Worm (Caenorhabditis elegans) whole organism, late embryonic: Measurements from ENCODE around the gene nhr-6.

ENCODE experiments used
- F13H6.1 ChIP-seq: sonication (generic microtip); optimal IDR thresholded peaks from 2 replicates; lab custom pipeline; 2016; ENCODE audit warnings: missing genetic modification characterization, missing compliant biosample characterization
- K02D7.2 ChIP-seq: sonication (generic microtip); optimal IDR thresholded peaks from 2 replicates; lab custom pipeline; 2017; ENCODE audit warnings: mild to moderate bottlenecking, missing genetic modification characterization, missing compliant biosample characterization
- ahr-1 ChIP-seq: sonication (generic microtip); optimal IDR thresholded peaks from 2 replicates; lab custom pipeline; 2016; ENCODE audit warnings: missing genetic modification characterization, missing compliant biosample characterization
- ceh-14 ChIP-seq: sonication (generic microtip); optimal IDR thresholded peaks from 2 replicates; lab custom pipeline; 2016; ENCODE audit warnings: missing genotype, missing genetic modification characterization, missing compliant biosample characterization
- ceh-18 ChIP-seq: sonication (generic microtip); optimal IDR thresholded peaks from 2 replicates; lab custom pipeline; 2016; ENCODE audit warnings: missing genetic modification characterization, missing compliant biosample characterization
- ceh-19 ChIP-seq: fragments of 200-800 bp; sonication (Bioruptor generic); optimal IDR thresholded peaks from 2 replicates; lab custom pipeline; 2018; ENCODE audit warnings: mild to moderate bottlenecking, missing genetic modification characterization, missing compliant biosample characterization
- ceh-24 ChIP-seq: sonication (generic microtip); optimal IDR thresholded peaks from 2 replicates; lab custom pipeline; 2016; ENCODE audit warnings: mild to moderate bottlenecking, missing genetic modification characterization, missing compliant biosample characterization
- ceh-30 ChIP-seq: fragments of 150-350 bp; optimal IDR thresholded peaks from 2 replicates; lab custom pipeline; 2014; ENCODE audit warnings: missing biosample characterization, missing genetic modification characterization
- ceh-31 ChIP-seq: sonication (generic microtip); optimal IDR thresholded peaks from 2 replicates; lab custom pipeline; 2016; ENCODE audit warnings: missing genetic modification characterization, missing compliant biosample characterization
- ceh-34 ChIP-seq: sonication (generic microtip); optimal IDR thresholded peaks from 2 replicates; lab custom pipeline; 2016; ENCODE audit warnings: mild to moderate bottlenecking, missing genetic modification characterization, missing compliant biosample characterization
- ceh-48 ChIP-seq: sonication (generic microtip); optimal IDR thresholded peaks from 2 replicates; lab custom pipeline; 2016; ENCODE audit warnings: missing genetic modification characterization, inconsistent platforms, missing compliant biosample characterization
- ceh-6 ChIP-seq: fragments of 200-800 bp; sonication (Bioruptor generic); optimal IDR thresholded peaks from 2 replicates; lab custom pipeline; 2018; ENCODE audit warnings: mild to moderate bottlenecking, missing genetic modification characterization, missing compliant biosample characterization
- ceh-9 ChIP-seq: sonication (generic microtip); optimal IDR thresholded peaks from 2 replicates; lab custom pipeline; 2016; ENCODE audit warnings: mild to moderate bottlenecking, missing genetic modification characterization, inconsistent platforms, missing compliant biosample characterization
- dve-1 ChIP-seq: sonication (generic microtip); optimal IDR thresholded peaks from 2 replicates; lab custom pipeline; 2017; ENCODE audit warnings: antibody characterized with exemption, mild to moderate bottlenecking, missing genetic modification characterization, missing compliant biosample characterization
- elt-2 ChIP-seq: sonication (generic microtip); optimal IDR thresholded peaks from 2 replicates; lab custom pipeline; 2016; ENCODE audit warnings: missing genetic modification reagents, missing genetic modification characterization, missing compliant biosample characterization
- ets-4 ChIP-seq: sonication (generic microtip); optimal IDR thresholded peaks from 2 replicates; lab custom pipeline; 2016; ENCODE audit warnings: missing genetic modification characterization, missing compliant biosample characterization
- eyg-1 ChIP-seq: sonication (generic microtip); optimal IDR thresholded peaks from 2 replicates; lab custom pipeline; 2016; ENCODE audit warnings: missing genotype, missing genetic modification characterization, missing compliant biosample characterization
- fax-1 ChIP-seq: sonication (generic microtip); optimal IDR thresholded peaks from 2 replicates; lab custom pipeline; 2016; ENCODE audit warnings: missing genotype, missing genetic modification characterization, missing compliant biosample characterization
- fkh-6 ChIP-seq: sonication (generic microtip); optimal IDR thresholded peaks from 2 replicates; lab custom pipeline; 2016; ENCODE audit warnings: missing genetic modification characterization, missing compliant biosample characterization
- gmeb-2 ChIP-seq: sonication (generic microtip); optimal IDR thresholded peaks from 2 replicates; lab custom pipeline; 2016; ENCODE audit warnings: missing genetic modification characterization, inconsistent platforms, missing compliant biosample characterization
- hlh-30 ChIP-seq: sonication (generic microtip); optimal IDR thresholded peaks from 2 replicates; lab custom pipeline; 2017; ENCODE audit warnings: antibody characterized with exemption, missing genetic modification characterization, missing compliant biosample characterization; ENCODE audit not compliant: insufficient read depth
- hlh-6 ChIP-seq: sonication (generic microtip); optimal IDR thresholded peaks from 2 replicates; lab custom pipeline; 2016; ENCODE audit warnings: missing genotype, missing genetic modification characterization, missing compliant biosample characterization
- hlh-8 ChIP-seq: sonication (generic microtip); optimal IDR thresholded peaks from 2 replicates; lab custom pipeline; 2016; ENCODE audit warnings: missing genotype, missing genetic modification characterization, missing compliant biosample characterization
- madf-2 ChIP-seq: sonication (generic microtip); optimal IDR thresholded peaks from 2 replicates; lab custom pipeline; 2017; ENCODE audit warnings: missing genetic modification characterization, missing compliant biosample characterization
- mec-3 ChIP-seq: sonication (generic microtip); optimal IDR thresholded peaks from 2 replicates; lab custom pipeline; 2016; ENCODE audit warnings: borderline replicate concordance, missing genetic modification characterization, missing compliant biosample characterization
- nfya-1 ChIP-seq: sonication (generic microtip); optimal IDR thresholded peaks from 2 replicates; lab custom pipeline; 2017; ENCODE audit warnings: missing genetic modification characterization, mild to moderate bottlenecking, missing compliant biosample characterization, antibody characterized with exemption, moderate library complexity
- npax-4 ChIP-seq: sonication (generic microtip); optimal IDR thresholded peaks from 2 replicates; lab custom pipeline; 2016; ENCODE audit warnings: missing genetic modification characterization, missing compliant biosample characterization
- odd-2 ChIP-seq: sonication (generic microtip); optimal IDR thresholded peaks from 2 replicates; lab custom pipeline; 2017; ENCODE audit warnings: antibody characterized with exemption, mild to moderate bottlenecking, missing genetic modification characterization, missing compliant biosample characterization
- pat-9 ChIP-seq: fragments of 200-800 bp; sonication (Bioruptor generic); optimal IDR thresholded peaks from 2 replicates; lab custom pipeline; 2018; ENCODE audit warnings: mild to moderate bottlenecking, missing genetic modification characterization, moderate library complexity, missing compliant biosample characterization
- pax-1 ChIP-seq: fragments of 150-350 bp; optimal IDR thresholded peaks from 2 replicates; lab custom pipeline; 2014; ENCODE audit warnings: missing biosample characterization, missing genetic modification characterization
- pha-2 ChIP-seq: sonication (generic microtip); optimal IDR thresholded peaks from 2 replicates; lab custom pipeline; 2017; ENCODE audit warnings: mild to moderate bottlenecking, missing genetic modification characterization, missing compliant biosample characterization
- pha-4 ChIP-seq: fragments of 150-350 bp; optimal IDR thresholded peaks from 2 replicates; lab custom pipeline; 2018; ENCODE audit warnings: missing biosample characterization, missing genetic modification reagents, missing genetic modification characterization
- pros-1 ChIP-seq: fragments of 150-350 bp; optimal IDR thresholded peaks from 2 replicates; lab custom pipeline; 2014; ENCODE audit warnings: missing biosample characterization, missing genetic modification reagents, missing genetic modification characterization
- ref-2 ChIP-seq: sonication (generic microtip); optimal IDR thresholded peaks from 2 replicates; lab custom pipeline; 2016; ENCODE audit warnings: missing genetic modification characterization, missing compliant biosample characterization
- rnt-1 ChIP-seq: sonication (generic microtip); optimal IDR thresholded peaks from 2 replicates; lab custom pipeline; 2016; ENCODE audit warnings: missing genetic modification characterization, missing compliant biosample characterization
- sdc-2 ChIP-seq: sonication (generic microtip); optimal IDR thresholded peaks from 2 replicates; lab custom pipeline; 2016; ENCODE audit warnings: missing genotype, missing genetic modification characterization, missing compliant biosample characterization
- syd-9 ChIP-seq: sonication (generic microtip); optimal IDR thresholded peaks from 2 replicates; lab custom pipeline; 2016; ENCODE audit warnings: mild to moderate bottlenecking, missing genetic modification characterization, moderate library complexity, missing compliant biosample characterization
- tbx-2 ChIP-seq: sonication (generic microtip); optimal IDR thresholded peaks from 2 replicates; lab custom pipeline; 2016; ENCODE audit warnings: missing genetic modification characterization, missing compliant biosample characterization
- ttx-3 ChIP-seq: sonication (generic microtip); optimal IDR thresholded peaks from 2 replicates; lab custom pipeline; 2016; ENCODE audit warnings: missing genetic modification reagents, missing genetic modification characterization, missing compliant biosample characterization
- unc-3 ChIP-seq, 2 experiments: fragments of 200-800 bp in 1 of 2; sonication (Bioruptor generic) in 1 of 2; sonication (generic microtip) in 1 of 2; conservative IDR thresholded peaks in 1 of 2; optimal IDR thresholded peaks in 1 of 2; 2 replicates each; pipeline versions ENCODE4 v1.3.6 to Lab custom; 2016 to 2022; ENCODE audit warnings: missing compliant biosample characterization in 2 of 2, missing genetic modification characterization in 2 of 2, missing genetic modification reagents in 1 of 2
- unc-42 ChIP-seq: sonication (generic microtip); optimal IDR thresholded peaks from 2 replicates; lab custom pipeline; 2016; ENCODE audit warnings: missing genotype, missing genetic modification characterization, missing compliant biosample characterization
- unc-55 ChIP-seq: sonication (generic microtip); optimal IDR thresholded peaks from 2 replicates; lab custom pipeline; 2017; ENCODE audit warnings: missing biosample characterization, missing genetic modification reagents, missing genetic modification characterization

Gene nhr-6

ce11 chrIII:3532035-3532434 lies 41.3 kb upstream of the nhr-6 start:
- TF ChIP-seq K02D7.2 (tag; lab: Kevin White, UChicago) = no peak
- TF ChIP-seq ahr-1 (tag; lab: Kevin White, UChicago) = no peak
- no peak for TF ChIP-seq odd-2 (tag; lab: Kevin White, UChicago)
- TF ChIP-seq syd-9 (tag; lab: Kevin White, UChicago) = no peak
- no peak for TF ChIP-seq pha-4 (tag; lab: Kevin White, UChicago)
- no peak for TF ChIP-seq pat-9
- no peak for TF ChIP-seq gmeb-2 (tag; lab: Kevin White, UChicago)
- no peak for TF ChIP-seq ets-4 (tag; lab: Kevin White, UChicago)
- TF ChIP-seq ceh-18 (tag; lab: Kevin White, UChicago) = peak; percentile 20
- TF ChIP-seq ceh-31 (tag; lab: Kevin White, UChicago) = peak; percentile 87
- no peak for TF ChIP-seq mec-3
- no peak for TF ChIP-seq ceh-19 (GFP tag; lab: Kevin White, UChicago)
- peak; percentile 82 for TF ChIP-seq nfya-1 (tag; lab: Kevin White, UChicago)
- no peak for TF ChIP-seq ceh-9 (tag; lab: Kevin White, UChicago)
- TF ChIP-seq ceh-14 (tag; lab: Kevin White, UChicago) = no peak
- no peak for TF ChIP-seq elt-2 (tag; lab: Kevin White, UChicago)
- TF ChIP-seq hlh-30 = peak; percentile 63
- peak; percentile 35 for TF ChIP-seq rnt-1 (tag; lab: Kevin White, UChicago)
- TF ChIP-seq fax-1 = no peak
- TF ChIP-seq ref-2 = peak; percentile 68
- TF ChIP-seq unc-55 (GFP tag; lab: Kevin White, UChicago) = peak; percentile 87
- peak; percentile 72 for TF ChIP-seq ceh-48
- TF ChIP-seq npax-4 (tag; lab: Kevin White, UChicago) = no peak
- peak; percentile 21 for TF ChIP-seq ceh-34 (tag; lab: Kevin White, UChicago)
- TF ChIP-seq dve-1 (tag; lab: Kevin White, UChicago) = peak; percentile 4
- TF ChIP-seq ttx-3 (tag; lab: Kevin White, UChicago) = no peak
- TF ChIP-seq tbx-2 (tag; lab: Kevin White, UChicago) = peak; percentile 69
- no peak for TF ChIP-seq unc-3 (GFP tag; conservative IDR thresholded peaks at IDR 0.05; lab: Robert Waterston, UW)
- TF ChIP-seq unc-3 (tag; optimal IDR thresholded peaks at IDR 0.05; lab: Kevin White, UChicago) = no peak
- no peak for TF ChIP-seq madf-2 (tag; lab: Kevin White, UChicago)
- TF ChIP-seq ceh-6 (GFP tag; lab: Kevin White, UChicago) = no peak
- peak; percentile 61 for TF ChIP-seq pax-1 (tag; lab: Kevin White, UChicago)
- TF ChIP-seq ceh-30 = no peak
- TF ChIP-seq sdc-2 (tag; lab: Kevin White, UChicago) = no peak
- peak; percentile 68 for TF ChIP-seq unc-42 (tag; lab: Kevin White, UChicago)
- no peak for TF ChIP-seq pros-1 (tag; lab: Kevin White, UChicago)
- TF ChIP-seq pha-2 (tag; lab: Kevin White, UChicago) = no peak

DNA sequence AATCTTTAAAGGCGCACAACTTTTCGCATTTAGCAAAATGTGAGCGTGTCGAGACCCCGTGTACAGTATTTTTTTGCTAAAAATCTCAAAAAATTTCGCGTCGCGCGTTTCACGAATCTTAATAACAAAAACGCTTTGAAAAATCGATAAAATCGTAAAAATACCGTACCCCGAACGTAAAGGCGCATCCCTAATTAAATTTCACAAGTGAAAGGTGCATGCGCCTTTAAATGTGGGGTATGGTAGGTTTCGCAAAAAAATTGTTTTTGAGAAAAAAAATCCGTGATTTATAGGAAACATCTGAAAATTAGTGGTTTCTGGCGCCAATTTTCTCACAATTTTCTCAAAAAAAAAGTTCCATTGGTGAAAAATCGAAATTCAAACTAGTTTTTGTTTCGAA lies 39.2 kb upstream of the nhr-6 start:
- TF ChIP-seq hlh-8 (tag; lab: Kevin White, UChicago) (no peak), F13H6.1 (tag; lab: Kevin White, UChicago) (no peak), ets-4 (tag; lab: Kevin White, UChicago) (no peak), hlh-6 (tag; lab: Kevin White, UChicago) (no peak), fkh-6 (tag; lab: Kevin White, UChicago) (no peak), ceh-24 (tag; lab: Kevin White, UChicago) (no peak), eyg-1 (no peak), rnt-1 (tag; lab: Kevin White, UChicago) (no peak)
- TF ChIP-seq, all 69 proteins: peak for 0
